Worm (Caenorhabditis elegans): Measurements from ENCODE around the gene alh-12.

ce11 chrIII:7460018-7460417 is 6.1 kb downstream of the alh-12 start, which contains the start of gene mls-1:
- TF ChIP-seq lin-13 (GFP tag; optimal IDR thresholded peaks at IDR 0.05) (no peak), unc-55 (GFP tag; optimal IDR thresholded peaks at IDR 0.05) (no peak), ZK546.5 (tag; optimal IDR thresholded peaks at IDR 0.05) (no peak), ama-1 (optimal IDR thresholded peaks at IDR 0.05) (no peak), zag-1 (tag; optimal IDR thresholded peaks at IDR 0.05) (no peak), sma-9 (GFP tag; optimal IDR thresholded peaks at IDR 0.05) (no peak), sma-9 (tag; optimal IDR thresholded peaks at IDR 0.05) (no peak), snpc-4 (tag; optimal IDR thresholded peaks at IDR 0.05) (no peak), sma-3 (GFP tag; optimal IDR thresholded peaks at IDR 0.05) (no peak), skn-1 (tag; optimal IDR thresholded peaks at IDR 0.05) (no peak), fos-1 (tag; optimal IDR thresholded peaks at IDR 0.05) (no peak), ztf-11 (tag; optimal IDR thresholded peaks at IDR 0.05) (no peak), elt-3 (tag; optimal IDR thresholded peaks at IDR 0.05) (no peak)
